Fruit fly (Drosophila melanogaster) whole organism, wandering third instar larva: ENCODE measurements around the gene trio.

ENCODE experiments used
- Abd-B ChIP-seq: fragments of >200 bp; optimal IDR thresholded peaks from 2 replicates; lab custom pipeline; 2017; ENCODE audit warnings: missing biosample characterization, missing genetic modification characterization
- CG32264 ChIP-seq: fragments of 200-800 bp; sonication (Bioruptor generic); optimal IDR thresholded peaks from 2 replicates; lab custom pipeline; 2016; ENCODE audit warnings: missing biosample characterization, missing genetic modification characterization
- Dfd ChIP-seq: fragments of >200 bp; optimal IDR thresholded peaks from 2 replicates; lab custom pipeline; 2017; ENCODE audit warnings: missing biosample characterization, missing genetic modification characterization
- Dif ChIP-seq: fragments of 200-275, 200-300 bp; sonication (Bioruptor generic); optimal IDR thresholded peaks from 2 replicates; lab custom pipeline; 2018; ENCODE audit warnings: missing biosample characterization, missing genetic modification characterization; ENCODE audit not compliant: partially characterized antibody
- GATAd ChIP-seq: sonication (Bioruptor generic); optimal IDR thresholded peaks from 2 replicates; lab custom pipeline; 2016; ENCODE audit warnings: missing biosample characterization, missing genetic modification characterization
- HLH106 ChIP-seq: fragments of 200-800 bp; optimal IDR thresholded peaks from 3 replicates; lab custom pipeline; 2019; ENCODE audit warnings: missing biosample characterization, mild to moderate bottlenecking, missing genetic modification characterization, moderate library complexity
- Hnf4 ChIP-seq: fragments of 200-800 bp; sonication (Bioruptor generic); optimal IDR thresholded peaks from 2 replicates; lab custom pipeline; 2016; ENCODE audit warnings: missing biosample characterization, mild to moderate bottlenecking, missing genetic modification characterization
- Hr78 ChIP-seq: fragments of >200 bp; optimal IDR thresholded peaks from 2 replicates; lab custom pipeline; 2017; ENCODE audit warnings: missing biosample characterization, missing genetic modification characterization
- Hr83 ChIP-seq: fragments of 200-300 bp; sonication (Bioruptor generic); optimal IDR thresholded peaks from 2 replicates; lab custom pipeline; 2016; ENCODE audit warnings: missing biosample characterization, mild to moderate bottlenecking, missing genetic modification characterization, moderate library complexity; ENCODE audit not compliant: poor library complexity, severe bottlenecking
- Jra ChIP-seq: sonication (Bioruptor generic); optimal IDR thresholded peaks from 2 replicates; lab custom pipeline; 2016; ENCODE audit warnings: missing biosample characterization, missing genetic modification characterization
- Mio ChIP-seq: sonication (Bioruptor generic); optimal IDR thresholded peaks from 2 replicates; lab custom pipeline; 2016; ENCODE audit warnings: missing biosample characterization, missing genetic modification characterization
- Myc ChIP-seq: fragments of >200 bp; optimal IDR thresholded peaks from 2 replicates; lab custom pipeline; 2017
- N ChIP-seq: fragments of >200 bp; optimal IDR thresholded peaks from 2 replicates; lab custom pipeline; 2018; ENCODE audit warnings: missing biosample characterization, missing external identifiers, missing genetic modification characterization
- OdsH ChIP-seq: fragments of 200-800 bp; sonication (Bioruptor generic); optimal IDR thresholded peaks from 2 replicates; lab custom pipeline; 2016; ENCODE audit warnings: missing biosample characterization, mild to moderate bottlenecking, missing genetic modification characterization
- Rel ChIP-seq, 2 experiments: fragments of 200-800 bp; sonication (Bioruptor generic) in 1 of 2; optimal IDR thresholded peaks; 2 replicates in 1 of 2; 3 replicates in 1 of 2; lab custom pipeline; 2016 to 2019; ENCODE audit warnings: mild to moderate bottlenecking in 2 of 2, missing biosample characterization in 2 of 2, missing genetic modification characterization in 2 of 2, moderate library complexity in 1 of 2
- Vsx2 ChIP-seq: fragments of 200-300, 225-300 bp; sonication (Bioruptor generic); optimal IDR thresholded peaks from 2 replicates; lab custom pipeline; 2018; ENCODE audit warnings: missing biosample characterization, missing genetic modification characterization; ENCODE audit not compliant: partially characterized antibody
- br ChIP-seq: fragments of 200-800 bp; sonication (Bioruptor generic); optimal IDR thresholded peaks from 2 replicates; lab custom pipeline; 2016; ENCODE audit warnings: missing biosample characterization, missing genetic modification characterization
- brk ChIP-seq: fragments of 200-800 bp; sonication (Bioruptor generic); optimal IDR thresholded peaks from 2 replicates; lab custom pipeline; 2016; ENCODE audit warnings: missing biosample characterization, mild to moderate bottlenecking, missing genetic modification characterization
- dl ChIP-seq, 2 experiments: fragments of 175-275, 200-275 bp in 1 of 2; fragments of 200-275 bp in 1 of 2; sonication (Bioruptor generic); optimal IDR thresholded peaks; lab custom pipeline; 2018; ENCODE audit warnings: mild to moderate bottlenecking in 2 of 2, missing biosample characterization in 2 of 2, missing genetic modification characterization in 2 of 2, moderate library complexity in 2 of 2; ENCODE audit not compliant: partially characterized antibody in 2 of 2, insufficient read depth in 1 of 2
- dmrt93B ChIP-seq: fragments of 200-800 bp; sonication (Bioruptor generic); optimal IDR thresholded peaks from 2 replicates; lab custom pipeline; 2018; ENCODE audit warnings: missing biosample characterization, mild to moderate bottlenecking, missing genetic modification characterization
- dsf ChIP-seq: sonication (Bioruptor generic); optimal IDR thresholded peaks from 2 replicates; lab custom pipeline; 2016; ENCODE audit warnings: missing biosample characterization, missing genetic modification characterization, borderline replicate concordance
- ey ChIP-seq: fragments of 200-800 bp; sonication (Bioruptor generic); optimal IDR thresholded peaks from 2 replicates; lab custom pipeline; 2016; ENCODE audit warnings: missing biosample characterization, missing genetic modification characterization
- foxo ChIP-seq, 2 experiments: fragments of 200-800 bp; sonication (Bioruptor generic); optimal IDR thresholded peaks; 2 replicates in 1 of 2; 3 replicates in 1 of 2; lab custom pipeline; 2016 to 2017; ENCODE audit warnings: missing biosample characterization in 2 of 2, missing genetic modification characterization in 2 of 2
- fru ChIP-seq: fragments of 200-800 bp; sonication (Bioruptor generic); optimal IDR thresholded peaks from 3 replicates; lab custom pipeline; 2016; ENCODE audit warnings: missing biosample characterization, mild to moderate bottlenecking, missing genetic modification characterization
- h ChIP-seq: fragments of 200-800 bp; sonication (Bioruptor generic); optimal IDR thresholded peaks from 3 replicates; lab custom pipeline; 2016; ENCODE audit warnings: missing biosample characterization, mild to moderate bottlenecking, missing genetic modification characterization
- jim ChIP-seq: fragments of 175-275, 200-325 bp; sonication (Bioruptor generic); optimal IDR thresholded peaks from 2 replicates; lab custom pipeline; 2016; ENCODE audit warnings: missing biosample characterization, mild to moderate bottlenecking, missing genetic modification characterization
- lola ChIP-seq: fragments of >200 bp; optimal IDR thresholded peaks from 2 replicates; lab custom pipeline; 2017; ENCODE audit warnings: missing biosample characterization, missing genetic modification characterization
- psq ChIP-seq: fragments of 200-800 bp; sonication (Bioruptor generic); optimal IDR thresholded peaks from 3 replicates; lab custom pipeline; 2017; ENCODE audit warnings: missing biosample characterization, mild to moderate bottlenecking, missing genetic modification characterization, moderate library complexity
- rgr ChIP-seq: fragments of 200-800 bp; sonication (Bioruptor generic); optimal IDR thresholded peaks from 3 replicates; lab custom pipeline; 2016; ENCODE audit warnings: missing biosample characterization, mild to moderate bottlenecking, missing genetic modification characterization
- sv ChIP-seq: fragments of 200-800 bp; sonication (Bioruptor generic); optimal IDR thresholded peaks from 3 replicates; lab custom pipeline; 2016; ENCODE audit warnings: missing biosample characterization, missing genetic modification characterization
- usp ChIP-seq: fragments of >200 bp; optimal IDR thresholded peaks from 2 replicates; lab custom pipeline; 2017; ENCODE audit warnings: missing biosample characterization, missing genetic modification characterization
- woc ChIP-seq: sonication (Bioruptor generic); optimal IDR thresholded peaks from 2 replicates; lab custom pipeline; 2016; ENCODE audit warnings: missing biosample characterization, mild to moderate bottlenecking, missing genetic modification characterization

The trio gene

DNA sequence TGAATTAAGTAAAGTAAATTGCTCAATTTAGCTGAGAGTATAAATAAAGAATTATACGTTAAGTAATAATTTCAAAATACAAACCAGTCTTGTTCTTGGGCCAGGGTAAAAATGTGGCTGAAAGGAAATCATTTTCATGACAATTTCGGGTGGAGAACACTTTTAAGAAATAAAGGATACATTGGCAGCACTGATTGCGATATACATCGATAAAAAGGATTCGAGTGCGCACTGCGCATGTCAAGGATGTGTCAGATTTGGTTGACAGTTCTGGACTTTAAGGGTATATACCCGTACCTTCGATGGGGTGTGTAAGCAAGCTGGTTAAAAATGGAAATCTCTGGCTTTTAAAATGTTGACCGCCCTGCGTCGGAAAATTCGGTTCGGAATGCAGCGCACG is 41.0 kb downstream of the trio start, which contains the start of gene aln:
TSS of gene aln (plus strand) at position 275 of the 400 bp plus-strand sequence.
- TF ChIP-seq Mio (GFP tag; lab: Kevin White, UChicago): no peak
- no peak for TF ChIP-seq CG32264 (GFP tag; lab: Kevin White, UChicago)
- TF ChIP-seq psq (GFP tag; lab: Kevin White, UChicago): no peak
- no peak for TF ChIP-seq Jra (GFP tag; lab: Kevin White, UChicago)
- TF ChIP-seq h: no peak
- no peak for TF ChIP-seq woc
- no peak for TF ChIP-seq foxo (GFP tag; optimal IDR thresholded peaks at IDR 0.05; lab: Kevin White, UChicago)
- TF ChIP-seq br (GFP tag; lab: Kevin White, UChicago): no peak
- no peak for TF ChIP-seq rgr (GFP tag; lab: Kevin White, UChicago)
- TF ChIP-seq dl (GFP tag; optimal IDR thresholded peaks at IDR 0.05; lab: Kevin White, UChicago; ENCODE audit: insufficient read depth in 1 of 2, partially characterized antibody in 2 of 2): no peak
- no peak for TF ChIP-seq brk (GFP tag; lab: Kevin White, UChicago)
- no peak for TF ChIP-seq ey
- TF ChIP-seq Myc (lab: Kevin White, UChicago): no peak
- no peak for TF ChIP-seq Hnf4 (GFP tag; lab: Kevin White, UChicago)
- no peak for TF ChIP-seq Abd-B (GFP tag; lab: Kevin White, UChicago)
- no peak for TF ChIP-seq GATAd

DNA sequence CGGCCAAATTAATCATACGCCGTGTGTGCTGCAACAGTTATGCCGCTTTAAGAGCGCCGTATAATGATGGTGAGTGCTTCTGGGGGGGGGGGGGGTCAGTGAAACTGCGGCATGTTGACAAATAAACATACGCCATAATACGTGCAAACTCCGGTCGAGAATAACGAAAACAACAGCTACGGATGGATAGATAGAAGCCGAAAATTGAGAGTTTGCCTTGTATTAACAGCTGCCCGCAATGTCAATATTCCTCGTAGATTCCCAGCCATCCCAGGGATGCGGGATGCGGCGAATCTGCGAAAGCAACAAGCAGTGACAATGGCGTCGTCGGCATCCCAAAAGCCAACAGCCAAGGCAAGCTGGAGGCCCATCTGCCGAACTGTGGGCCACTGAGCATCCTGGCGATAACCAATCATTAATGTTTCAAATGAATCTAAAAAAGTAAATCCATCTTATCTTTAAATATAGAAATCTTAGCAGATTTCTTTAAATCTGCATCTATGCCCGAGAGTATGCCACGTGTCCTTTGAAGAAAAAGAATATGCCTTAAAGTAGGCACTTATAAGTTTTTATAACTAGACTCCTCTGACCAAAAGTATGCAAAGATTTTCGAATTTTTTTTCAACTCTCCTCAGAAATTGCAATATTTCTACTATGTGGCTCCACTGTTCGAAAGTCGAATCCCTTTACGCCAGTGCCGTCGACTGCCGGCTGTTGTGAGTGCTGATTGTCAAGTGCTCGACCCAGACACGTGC is 66.7 kb downstream of the trio start:
- TF ChIP-seq brk (GFP tag; lab: Kevin White, UChicago): no peak
- TF ChIP-seq Myc (lab: Kevin White, UChicago): peak; percentile 91
- peak; percentile 70 for TF ChIP-seq h
- peak; percentile 52 for TF ChIP-seq OdsH (GFP tag; lab: Kevin White, UChicago)
- TF ChIP-seq jim (GFP tag; lab: Kevin White, UChicago): peak; percentile 39
- no peak for TF ChIP-seq Mio (GFP tag; lab: Kevin White, UChicago)
- peak; percentile 70 for TF ChIP-seq Vsx2 (GFP tag; lab: Kevin White, UChicago)
- TF ChIP-seq rgr (GFP tag; lab: Kevin White, UChicago): peak; percentile 40
- TF ChIP-seq Dif: peak; percentile 20
- peak; percentile 95 for TF ChIP-seq Hr83 (GFP tag; lab: Kevin White, UChicago)
- peak; percentile 87 for TF ChIP-seq N (GFP tag; lab: Kevin White, UChicago)
- no peak for TF ChIP-seq fru (GFP tag; lab: Kevin White, UChicago)
- peak; percentile 78 for TF ChIP-seq Dfd (GFP tag; lab: Kevin White, UChicago)
- TF ChIP-seq, all 38 proteins: peak for 10

DNA sequence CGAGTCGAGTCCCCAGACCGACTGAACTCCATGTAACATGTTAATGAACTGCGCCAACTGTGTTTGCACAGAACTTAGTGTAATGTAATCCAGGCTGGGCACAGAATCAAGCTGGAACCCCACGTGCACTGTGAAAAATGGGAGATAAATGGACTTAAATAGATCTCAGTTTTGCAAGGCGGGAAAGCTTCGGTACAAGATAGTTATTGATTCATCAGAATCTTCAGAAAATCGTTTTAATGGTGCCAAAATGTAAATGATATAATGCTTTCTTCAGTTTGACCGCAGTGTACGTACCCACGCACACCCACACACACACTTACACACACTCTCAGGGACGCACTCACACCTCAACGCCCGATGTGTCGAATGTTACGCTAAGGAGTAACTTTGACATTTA is 70.7 kb downstream of the trio start:
- TF ChIP-seq foxo (GFP tag; optimal IDR thresholded peaks at IDR 0.05; lab: Kevin White, UChicago): peak in 1 of 2 experiments; percentile 20
- TF ChIP-seq Hr78 (GFP tag; lab: Kevin White, UChicago): no peak

DNA sequence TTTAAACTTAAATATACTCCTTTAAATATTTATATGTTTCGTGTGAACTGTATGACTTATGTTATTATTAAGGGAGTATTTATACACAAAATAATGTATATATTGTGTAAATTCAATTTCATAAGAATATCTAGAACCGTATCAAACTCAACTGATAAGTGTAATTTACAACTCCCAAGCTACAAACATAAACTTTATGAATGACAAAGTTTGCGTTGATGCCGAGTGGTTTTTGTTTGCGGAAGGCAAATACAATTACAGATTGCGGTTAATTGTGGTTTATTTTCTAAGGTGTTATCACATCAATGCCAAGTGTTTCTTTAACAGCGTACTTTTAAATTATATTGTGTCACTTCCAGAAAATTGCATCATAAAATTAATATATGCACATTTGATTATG is 74.1 kb downstream of the trio start:
- TF ChIP-seq brk (GFP tag; lab: Kevin White, UChicago) (no peak), Myc (lab: Kevin White, UChicago) (no peak), lola (GFP tag; lab: Kevin White, UChicago) (no peak), rgr (GFP tag; lab: Kevin White, UChicago) (no peak), foxo (GFP tag; optimal IDR thresholded peaks at IDR 0.05; lab: Kevin White, UChicago) (no peak), usp (GFP tag; lab: Kevin White, UChicago) (no peak), psq (GFP tag; lab: Kevin White, UChicago) (no peak), Hnf4 (GFP tag; lab: Kevin White, UChicago) (no peak), sv (no peak), Mio (GFP tag; lab: Kevin White, UChicago) (no peak), Rel (GFP tag; optimal IDR thresholded peaks at IDR 0.05; lab: Kevin White, UChicago) (no peak), Rel (tag; optimal IDR thresholded peaks at IDR 0.05; lab: Kevin White, UChicago) (no peak), dmrt93B (GFP tag; lab: Kevin White, UChicago) (no peak), jim (GFP tag; lab: Kevin White, UChicago) (no peak), dl (GFP tag; optimal IDR thresholded peaks at IDR 0.05; lab: Kevin White, UChicago; ENCODE audit: insufficient read depth in 1 of 2, partially characterized antibody in 2 of 2) (no peak), ey (no peak), HLH106 (tag; lab: Kevin White, UChicago) (no peak), N (GFP tag; lab: Kevin White, UChicago) (no peak), woc (no peak), dsf (GFP tag; lab: Kevin White, UChicago) (no peak), Hr78 (GFP tag; lab: Kevin White, UChicago) (no peak)
